Worm (Caenorhabditis elegans) whole organism, dauer: Measurements from ENCODE around the gene sre-33.

Source experiments
- unc-62 ChIP-seq: sonication (generic microtip); optimal IDR thresholded peaks from 2 replicates; lab custom pipeline; 2017; ENCODE audit warnings: missing biosample characterization, missing genetic modification reagents, missing genetic modification characterization

Gene sre-33

ce11 chrII:12444679-12445376 is 8.3 kb upstream of the sre-33 start, which contains the start of the genes W05H5.1 and pitr-6:
Gene W05H5.1, minus strand, starts transcription at chrII:12444779.
Gene pitr-6, plus strand, starts transcription at chrII:12445326.
- no peak for TF ChIP-seq unc-62 (GFP tag; lab: Kevin White, UChicago)

ce11 chrII:12448241-12448640 is 4.9 kb upstream of the sre-33 start, which contains the start of gene srh-27:
Gene srh-27, plus strand, starts transcription at chrII:12448541.
- TF ChIP-seq unc-62 (GFP tag; lab: Kevin White, UChicago) = no peak

ce11 chrII:12449849-12450248 is 3.3 kb upstream of the sre-33 start, which contains the start of gene sre-34:
Gene sre-34, plus strand, starts transcription at chrII:12450149.
- no peak for TF ChIP-seq unc-62 (GFP tag; lab: Kevin White, UChicago)

ce11 chrII:12456633-12457032 is 3.5 kb downstream of the sre-33 start, which contains the start of gene sre-32:
Gene sre-32, minus strand, starts transcription at chrII:12456733.
- TF ChIP-seq unc-62 (GFP tag; lab: Kevin White, UChicago) = no peak

- TF ChIP-seq unc-62 (GFP tag; lab: Kevin White, UChicago) = no peak
Observed at ce11 chrII:12457275-12457674, 4.2 kb downstream of the sre-33 start, which contains the start of gene sre-38. Gene sre-38, plus strand, starts transcription at chrII:12457575.

ce11 chrII:12459422-12459821 is 6.3 kb downstream of the sre-33 start, which contains the start of gene tag-281:
Gene tag-281, plus strand, starts transcription at chrII:12459761.
- no peak for TF ChIP-seq unc-62 (GFP tag; lab: Kevin White, UChicago)

ce11 chrII:12460602-12461453 is 7.7 kb downstream of the sre-33 start, which contains the start of gene tag-280:
Gene tag-280, plus strand, starts transcription at chrII:12460652.
- no peak for TF ChIP-seq unc-62 (GFP tag; lab: Kevin White, UChicago)

ce11 chrII:12462244-12462643 is 9.1 kb downstream of the sre-33 start, which contains the start of gene F15A4.2:
Gene F15A4.2, plus strand, starts transcription at chrII:12462544.
- TF ChIP-seq unc-62 (GFP tag; lab: Kevin White, UChicago) = no peak

ce11 chrII:12465557-12465956 is 12.5 kb downstream of the sre-33 start, which contains the start of gene sre-37:
Gene sre-37, plus strand, starts transcription at chrII:12465857.
- no peak for TF ChIP-seq unc-62 (GFP tag; lab: Kevin White, UChicago)

- TF ChIP-seq unc-62 (GFP tag; lab: Kevin White, UChicago) = no peak
Observed at ce11 chrII:12467047-12467446, 13.9 kb downstream of the sre-33 start, which contains the start of gene srg-16. Gene srg-16, plus strand, starts transcription at chrII:12467133.

- no peak for TF ChIP-seq unc-62 (GFP tag; lab: Kevin White, UChicago)
Observed at ce11 chrII:12471138-12471855, 18.2 kb downstream of the sre-33 start, which contains the start of the genes F15A4.5 and phat-8. Gene F15A4.5, minus strand, starts transcription at chrII:12471238. Gene phat-8, plus strand, starts transcription at chrII:12471805.

ce11 chrII:12473406-12473805 is 20.3 kb downstream of the sre-33 start, which contains the start of gene srg-17:
Gene srg-17, plus strand, starts transcription at chrII:12473706.
- no peak for TF ChIP-seq unc-62 (GFP tag; lab: Kevin White, UChicago)

ce11 chrII:12480811-12481210 is 27.7 kb downstream of the sre-33 start, which contains the start of gene arrd-9:
Gene arrd-9, minus strand, starts transcription at chrII:12480911.
- no peak for TF ChIP-seq unc-62 (GFP tag; lab: Kevin White, UChicago)

- TF ChIP-seq unc-62 (GFP tag; lab: Kevin White, UChicago) = no peak
Observed at ce11 chrII:12481645-12482044, 28.5 kb downstream of the sre-33 start.

- TF ChIP-seq unc-62 (GFP tag; lab: Kevin White, UChicago) = no peak
Observed at ce11 chrII:12482622-12483021, 29.5 kb downstream of the sre-33 start, which contains the start of gene fbxb-102. Gene fbxb-102, plus strand, starts transcription at chrII:12482922.
